Worm (Caenorhabditis elegans): ENCODE measurements around the gene srm-4.

ce11 chrV:14285803-14286202 is 47.4 kb upstream of the srm-4 start, which contains the start of gene F40G12.11:
- TF ChIP-seq ztf-11 (tag; optimal IDR thresholded peaks at IDR 0.05) = no peak
- TF ChIP-seq lin-13 (tag; optimal IDR thresholded peaks at IDR 0.05) = no peak
- no peak for TF ChIP-seq cnd-1 (tag; optimal IDR thresholded peaks at IDR 0.05)
- no peak for TF ChIP-seq lsy-2 (tag; optimal IDR thresholded peaks at IDR 0.05)
- no peak for TF ChIP-seq nhr-12 (tag; optimal IDR thresholded peaks at IDR 0.05)
- no peak for TF ChIP-seq elt-3 (tag; optimal IDR thresholded peaks at IDR 0.05)
- TF ChIP-seq nhr-76 (tag; optimal IDR thresholded peaks at IDR 0.05) = no peak
- no peak for TF ChIP-seq pha-4 (tag; optimal IDR thresholded peaks at IDR 0.05)
- no peak for TF ChIP-seq unc-62 (GFP tag; optimal IDR thresholded peaks at IDR 0.05)
- TF ChIP-seq blmp-1 (tag; optimal IDR thresholded peaks at IDR 0.05) = no peak
- TF ChIP-seq nhr-237 (tag; optimal IDR thresholded peaks at IDR 0.05) = no peak
- TF ChIP-seq sem-2 (GFP tag; optimal IDR thresholded peaks at IDR 0.05) = no peak
- no peak for TF ChIP-seq ces-1 (GFP tag; optimal IDR thresholded peaks at IDR 0.05)
